Worm (Caenorhabditis elegans): ENCODE results near the gene taf-12.

DNA sequence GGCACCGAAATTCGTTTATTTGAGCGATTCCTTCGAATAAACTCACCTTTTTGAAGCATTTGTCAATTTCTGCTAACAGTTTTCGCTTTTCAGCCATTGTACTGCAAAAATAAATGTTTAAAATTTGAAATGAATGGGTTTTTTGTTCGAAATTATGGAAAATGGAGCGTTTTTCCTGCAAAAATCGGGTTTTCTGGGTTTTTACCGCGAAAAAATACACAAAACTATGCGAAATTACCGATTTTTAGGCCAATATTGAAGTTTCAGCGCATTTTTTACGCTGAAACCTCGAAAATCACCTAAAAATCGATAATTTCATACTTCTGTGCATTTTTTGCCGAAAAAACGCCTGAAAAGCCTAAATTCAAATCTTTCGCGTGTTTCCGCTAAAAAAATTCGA lies 22.7 kb downstream of the taf-12 start, which contains the start of gene ntl-3:
- TF ChIP-seq hmbx-1 (tag; optimal IDR thresholded peaks at IDR 0.05) (no peak), pes-1 (GFP tag; IDR thresholded peaks at IDR 0.05) (no peak), scrt-1 (GFP tag; IDR thresholded peaks at IDR 0.05) (no peak), tbx-37 (GFP tag; conservative IDR thresholded peaks at IDR 0.05) (no peak), ama-1 (optimal IDR thresholded peaks at IDR 0.05) (no peak), flt-1 (GFP tag; IDR thresholded peaks at IDR 0.05) (no peak), B0310.2 (tag; optimal IDR thresholded peaks at IDR 0.05) (no peak), aly-1 (tag; optimal IDR thresholded peaks at IDR 0.05) (no peak), ceh-13 (GFP tag; optimal IDR thresholded peaks at IDR 0.05) (no peak), sea-1 (GFP tag; conservative IDR thresholded peaks at IDR 0.05) (no peak), hmg-4 (GFP tag; optimal IDR thresholded peaks at IDR 0.05) (no peak), ceh-36 (tag; optimal IDR thresholded peaks at IDR 0.05) (no peak)
